Worm (Caenorhabditis elegans) whole organism, late embryonic: ENCODE data around the gene pitr-3.

ENCODE experiments used
- ama-1 ChIP-seq: fragments of 150-350 bp; optimal IDR thresholded peaks from 2 replicates; lab custom pipeline; 2014
- ceh-31 ChIP-seq: sonication (generic microtip); optimal IDR thresholded peaks from 2 replicates; lab custom pipeline; 2016; ENCODE audit warnings: missing genetic modification characterization, missing compliant biosample characterization
- elt-2 ChIP-seq: sonication (generic microtip); optimal IDR thresholded peaks from 2 replicates; lab custom pipeline; 2016; ENCODE audit warnings: missing genetic modification reagents, missing genetic modification characterization, missing compliant biosample characterization
- fkh-10 ChIP-seq: fragments of 150-350 bp; optimal IDR thresholded peaks from 2 replicates; lab custom pipeline; 2014; ENCODE audit warnings: missing biosample characterization, missing genetic modification reagents, missing genetic modification characterization
- lim-6 ChIP-seq: sonication (generic microtip); optimal IDR thresholded peaks from 2 replicates; lab custom pipeline; 2016; ENCODE audit warnings: missing genetic modification characterization, missing compliant biosample characterization
- unc-42 ChIP-seq: sonication (generic microtip); optimal IDR thresholded peaks from 2 replicates; lab custom pipeline; 2016; ENCODE audit warnings: missing genotype, missing genetic modification characterization, missing compliant biosample characterization
- unc-55 ChIP-seq: sonication (generic microtip); optimal IDR thresholded peaks from 2 replicates; lab custom pipeline; 2017; ENCODE audit warnings: missing biosample characterization, missing genetic modification reagents, missing genetic modification characterization

ce11 chrV:9109281-9109680 lies 31.9 kb downstream of the pitr-3 start, which contains the start of gene pqn-31:
- TF ChIP-seq elt-2 (tag; lab: Kevin White, UChicago) (no peak), lim-6 (tag; lab: Kevin White, UChicago) (no peak), unc-55 (GFP tag; lab: Kevin White, UChicago) (no peak), unc-42 (tag; lab: Kevin White, UChicago) (no peak), fkh-10 (GFP tag; lab: Kevin White, UChicago) (no peak), ama-1 (lab: Kevin White, UChicago) (no peak), ceh-31 (no peak)
